Fruit fly (Drosophila melanogaster) whole organism, embryonic: ENCODE results near the gene Tsp2A.

Source experiments
- BEAF-32 ChIP-seq: fragments of 200-800 bp; sonication (Bioruptor generic); optimal IDR thresholded peaks from 3 replicates; lab custom pipeline; 2017; ENCODE audit warnings: missing biosample characterization, missing genetic modification characterization, mild to moderate bottlenecking, moderate library complexity, missing genetic modification reagents
- CG10543 ChIP-seq: fragments of 200-800 bp; sonication (Bioruptor generic); optimal IDR thresholded peaks from 3 replicates; lab custom pipeline; 2017; ENCODE audit warnings: missing biosample characterization, mild to moderate bottlenecking, missing genetic modification characterization, moderate library complexity
- CG12219 ChIP-seq: fragments of 200-800 bp; sonication (Bioruptor generic); optimal IDR thresholded peaks from 3 replicates; lab custom pipeline; 2018; ENCODE audit warnings: missing biosample characterization, mild to moderate bottlenecking, missing genetic modification characterization
- CG13287 ChIP-seq: fragments of 200-800 bp; sonication (Bioruptor generic); IDR thresholded peaks from 2 replicates; pipeline ENCODE4 v1.3.6; 2022; ENCODE audit warnings: missing biosample characterization, missing genetic modification characterization; ENCODE audit not compliant: partially characterized antibody
- CG15269 ChIP-seq: fragments of 200-800 bp; sonication (Bioruptor generic); optimal IDR thresholded peaks from 2 replicates; lab custom pipeline; 2018; ENCODE audit warnings: missing biosample characterization, mild to moderate bottlenecking, missing genetic modification characterization, moderate library complexity
- CG1529 ChIP-seq: fragments of 200-800 bp; sonication (Bioruptor generic); optimal IDR thresholded peaks from 3 replicates; lab custom pipeline; 2018; ENCODE audit warnings: missing biosample characterization, missing genetic modification characterization
- CG15514 ChIP-seq: fragments of 200-800 bp; sonication (Bioruptor generic); optimal IDR thresholded peaks from 3 replicates; lab custom pipeline; 2017; ENCODE audit warnings: missing biosample characterization, missing genetic modification characterization, mild to moderate bottlenecking, moderate library complexity, missing genetic modification reagents
- CG2116 ChIP-seq: fragments of 200-800 bp; sonication (Bioruptor generic); optimal IDR thresholded peaks from 3 replicates; lab custom pipeline; 2018; ENCODE audit warnings: missing biosample characterization, mild to moderate bottlenecking, missing genetic modification characterization
- CG2875 ChIP-seq: fragments of 200-800 bp; sonication (Bioruptor generic); optimal IDR thresholded peaks from 2 replicates; lab custom pipeline; 2017; ENCODE audit warnings: missing biosample characterization, mild to moderate bottlenecking, missing genetic modification characterization, missing genetic modification reagents
- CG32532 ChIP-seq: fragments of 200-800 bp; sonication (Bioruptor generic); IDR thresholded peaks from 2 replicates; pipeline ENCODE4 v1.3.6; 2022; ENCODE audit warnings: missing biosample characterization, missing genetic modification characterization
- CG34422 ChIP-seq: fragments of 200-800 bp; sonication (Bioruptor generic); IDR thresholded peaks from 3 replicates; pipeline ENCODE4 v1.3.6; 2022; ENCODE audit warnings: missing biosample characterization, missing genetic modification characterization
- CG3726 ChIP-seq: fragments of 200-800 bp; sonication (Bioruptor generic); IDR thresholded peaks from 3 replicates; pipeline ENCODE4, ENCODE4 v1.3.6; 2022; ENCODE audit warnings: missing biosample characterization, missing genetic modification characterization
- CG4617 ChIP-seq: fragments of 200-800 bp; sonication (Bioruptor generic); optimal IDR thresholded peaks from 3 replicates; lab custom pipeline; 2016; ENCODE audit warnings: missing biosample characterization, missing genetic modification characterization, borderline replicate concordance
- CG4820 ChIP-seq: fragments of 200-800 bp; sonication (Bioruptor generic); optimal IDR thresholded peaks from 3 replicates; lab custom pipeline; 2016; ENCODE audit warnings: missing biosample characterization, missing genetic modification characterization
- CG6254 ChIP-seq: fragments of 200-800 bp; sonication (Bioruptor generic); optimal IDR thresholded peaks from 3 replicates; lab custom pipeline; 2017; ENCODE audit warnings: mild to moderate bottlenecking, missing biosample characterization, missing genetic modification reagents, missing genetic modification characterization
- CG6683 ChIP-seq: fragments of 200-800 bp; sonication (Bioruptor generic); optimal IDR thresholded peaks from 2 replicates; lab custom pipeline; 2017; ENCODE audit warnings: missing biosample characterization, mild to moderate bottlenecking, missing genetic modification characterization, missing genetic modification reagents
- CG6791 ChIP-seq: fragments of 200-800 bp; sonication (Bioruptor generic); IDR thresholded peaks from 3 replicates; pipeline ENCODE4 v1.3.6; 2022; ENCODE audit warnings: missing biosample characterization, missing genetic modification characterization; ENCODE audit not compliant: partially characterized antibody
- CG7963 ChIP-seq: fragments of 200-800 bp; sonication (Bioruptor generic); IDR thresholded peaks from 3 replicates; pipeline ENCODE4 v1.3.6; 2022; ENCODE audit warnings: missing biosample characterization, missing genetic modification characterization; ENCODE audit not compliant: partially characterized antibody
- CG8290 ChIP-seq, 3 experiments: fragments of 200-800 bp; sonication (Bioruptor generic); optimal IDR thresholded peaks; 2 replicates each; lab custom pipeline; 2016 to 2019; ENCODE audit warnings: missing biosample characterization in 3 of 3, missing genetic modification characterization in 3 of 3, mild to moderate bottlenecking in 2 of 3, moderate library complexity in 1 of 3
- CHES-1-like ChIP-seq: fragments of 200-800 bp; sonication (Bioruptor generic); optimal IDR thresholded peaks from 2 replicates; lab custom pipeline; 2016; ENCODE audit warnings: missing biosample characterization, missing genetic modification characterization
- CTCF ChIP-seq: fragments of 200-800 bp; sonication (Bioruptor generic); optimal IDR thresholded peaks from 2 replicates; lab custom pipeline; 2017; ENCODE audit warnings: missing biosample characterization, mild to moderate bottlenecking, missing genetic modification characterization, moderate library complexity
- D19A ChIP-seq: fragments of 200-800 bp; optimal IDR thresholded peaks from 3 replicates; lab custom pipeline; 2019; ENCODE audit warnings: missing biosample characterization, mild to moderate bottlenecking, missing genetic modification characterization, moderate library complexity
- Doc3 ChIP-seq: fragments of 200-800 bp; sonication (Bioruptor generic); IDR thresholded peaks from 3 replicates; pipeline ENCODE4 v1.3.6; 2022; ENCODE audit warnings: missing biosample characterization, missing genetic modification characterization; ENCODE audit not compliant: partially characterized antibody
- Fer3 ChIP-seq: fragments of 200-800 bp; sonication (Bioruptor generic); optimal IDR thresholded peaks from 2 replicates; lab custom pipeline; 2018; ENCODE audit warnings: missing biosample characterization, mild to moderate bottlenecking, missing genetic modification characterization, moderate library complexity
- Gsc ChIP-seq: fragments of 200-800 bp; sonication (Bioruptor generic); IDR thresholded peaks from 2 replicates; pipeline ENCODE4 v1.3.6; 2022; ENCODE audit warnings: missing biosample characterization, missing genetic modification characterization
- MESR4 ChIP-seq: fragments of 200-800 bp; sonication (Bioruptor generic); optimal IDR thresholded peaks from 2 replicates; lab custom pipeline; 2018; ENCODE audit warnings: missing biosample characterization, mild to moderate bottlenecking, missing genetic modification characterization, moderate library complexity
- Max ChIP-seq: fragments of 200-800 bp; sonication (Bioruptor generic); optimal IDR thresholded peaks from 2 replicates; lab custom pipeline; 2016; ENCODE audit warnings: missing biosample characterization, mild to moderate bottlenecking, missing genetic modification characterization
- Med ChIP-seq: fragments of 200-800 bp; sonication (Bioruptor generic); peaks from one replicate; lab custom pipeline; 2016; ENCODE audit warnings: missing biosample characterization, missing genetic modification characterization, mild to moderate bottlenecking, inconsistent platforms, moderate library complexity
- Meics ChIP-seq: fragments of 200-800 bp; sonication (Bioruptor generic); optimal IDR thresholded peaks from 2 replicates; lab custom pipeline; 2017; ENCODE audit warnings: missing biosample characterization, mild to moderate bottlenecking, missing genetic modification characterization
- NFAT ChIP-seq: fragments of 200-800 bp; sonication (Bioruptor generic); IDR thresholded peaks from 2 replicates; pipeline ENCODE4 v1.3.6; 2022; ENCODE audit warnings: missing biosample characterization, missing genetic modification characterization
- Scr ChIP-seq: fragments of 200-800 bp; sonication (Bioruptor generic); IDR thresholded peaks from 2 replicates; pipeline ENCODE4 v1.3.6; 2022; ENCODE audit warnings: missing biosample characterization, missing genetic modification characterization; ENCODE audit not compliant: partially characterized antibody
- Sox102F ChIP-seq: fragments of 200-800 bp; sonication (Bioruptor generic); optimal IDR thresholded peaks from 2 replicates; lab custom pipeline; 2018; ENCODE audit warnings: missing biosample characterization, mild to moderate bottlenecking, missing genetic modification characterization, moderate library complexity
- Tbp ChIP-seq: fragments of >200 bp; optimal IDR thresholded peaks from 2 replicates; lab custom pipeline; 2018; ENCODE audit warnings: missing biosample characterization, missing genetic modification characterization
- YL-1 ChIP-seq: fragments of 200-800 bp; sonication (Bioruptor generic); optimal IDR thresholded peaks from 3 replicates; lab custom pipeline; 2017; ENCODE audit warnings: missing biosample characterization, mild to moderate bottlenecking, missing genetic modification characterization
- amos ChIP-seq: fragments of 200-800 bp; sonication (Bioruptor generic); IDR thresholded peaks from 2 replicates; pipeline ENCODE4 v1.3.6; 2022; ENCODE audit warnings: missing biosample characterization, missing genetic modification characterization; ENCODE audit not compliant: partially characterized antibody
- ato ChIP-seq: fragments of 200-800 bp; sonication (Bioruptor generic); IDR thresholded peaks from 2 replicates; pipeline ENCODE4 v1.3.6; 2022; ENCODE audit warnings: missing biosample characterization, missing genetic modification characterization; ENCODE audit not compliant: partially characterized antibody
- cas ChIP-seq: fragments of 200-800 bp; sonication (Bioruptor generic); IDR thresholded peaks from 2 replicates; pipeline ENCODE4 v1.3.6; 2022; ENCODE audit warnings: missing biosample characterization, missing genetic modification characterization
- crp ChIP-seq, 2 experiments: fragments of 200-800 bp; sonication (Bioruptor generic); optimal IDR thresholded peaks; 2 replicates in 1 of 2; 3 replicates in 1 of 2; lab custom pipeline; 2017; ENCODE audit warnings: missing biosample characterization in 2 of 2, missing genetic modification characterization in 2 of 2, mild to moderate bottlenecking in 1 of 2, moderate library complexity in 1 of 2
- exex ChIP-seq: fragments of 200-800 bp; sonication (Bioruptor generic); optimal IDR thresholded peaks from 4 replicates; lab custom pipeline; 2018; ENCODE audit warnings: missing biosample characterization, mild to moderate bottlenecking, missing genetic modification characterization, moderate library complexity
- gce ChIP-seq: fragments of 200-800 bp; sonication (Bioruptor generic); IDR thresholded peaks from 3 replicates; pipeline ENCODE4 v1.3.6; 2022; ENCODE audit warnings: missing biosample characterization, missing genetic modification characterization
- inv ChIP-seq: fragments of 200-800 bp; sonication (Bioruptor generic); IDR thresholded peaks from 2 replicates; pipeline ENCODE4 v1.3.6; 2022; ENCODE audit warnings: missing biosample characterization, missing genetic modification characterization; ENCODE audit not compliant: partially characterized antibody
- lilli ChIP-seq: fragments of 200-800 bp; sonication (Bioruptor generic); optimal IDR thresholded peaks from 3 replicates; lab custom pipeline; 2016; ENCODE audit warnings: missing biosample characterization, missing genetic modification characterization
- lmd ChIP-seq: fragments of 200-800 bp; sonication (Bioruptor generic); IDR thresholded peaks from 2 replicates; pipeline ENCODE4 v1.3.6; 2022; ENCODE audit warnings: missing biosample characterization, missing genetic modification characterization
- nerfin-2 ChIP-seq: fragments of 200-800 bp; sonication (Bioruptor generic); IDR thresholded peaks from 2 replicates; pipeline ENCODE4 v1.3.6; 2022; ENCODE audit warnings: missing biosample characterization, missing genetic modification characterization; ENCODE audit not compliant: partially characterized antibody
- onecut ChIP-seq: fragments of 200-800 bp; sonication (Bioruptor generic); IDR thresholded peaks from 2 replicates; pipeline ENCODE4 v1.3.6; 2022; ENCODE audit warnings: missing biosample characterization, missing genetic modification characterization
- vnd ChIP-seq: fragments of 200-800 bp; sonication (Bioruptor generic); IDR thresholded peaks from 3 replicates; pipeline ENCODE4 v1.3.6; 2022; ENCODE audit warnings: missing biosample characterization, missing genetic modification characterization; ENCODE audit not compliant: partially characterized antibody
- zen2 ChIP-seq: fragments of 200-800 bp; sonication (Bioruptor generic); IDR thresholded peaks from 3 replicates; pipeline ENCODE4 v1.3.6; 2022; ENCODE audit warnings: missing biosample characterization, missing genetic modification characterization; ENCODE audit not compliant: partially characterized antibody

Tsp2A gene

DNA sequence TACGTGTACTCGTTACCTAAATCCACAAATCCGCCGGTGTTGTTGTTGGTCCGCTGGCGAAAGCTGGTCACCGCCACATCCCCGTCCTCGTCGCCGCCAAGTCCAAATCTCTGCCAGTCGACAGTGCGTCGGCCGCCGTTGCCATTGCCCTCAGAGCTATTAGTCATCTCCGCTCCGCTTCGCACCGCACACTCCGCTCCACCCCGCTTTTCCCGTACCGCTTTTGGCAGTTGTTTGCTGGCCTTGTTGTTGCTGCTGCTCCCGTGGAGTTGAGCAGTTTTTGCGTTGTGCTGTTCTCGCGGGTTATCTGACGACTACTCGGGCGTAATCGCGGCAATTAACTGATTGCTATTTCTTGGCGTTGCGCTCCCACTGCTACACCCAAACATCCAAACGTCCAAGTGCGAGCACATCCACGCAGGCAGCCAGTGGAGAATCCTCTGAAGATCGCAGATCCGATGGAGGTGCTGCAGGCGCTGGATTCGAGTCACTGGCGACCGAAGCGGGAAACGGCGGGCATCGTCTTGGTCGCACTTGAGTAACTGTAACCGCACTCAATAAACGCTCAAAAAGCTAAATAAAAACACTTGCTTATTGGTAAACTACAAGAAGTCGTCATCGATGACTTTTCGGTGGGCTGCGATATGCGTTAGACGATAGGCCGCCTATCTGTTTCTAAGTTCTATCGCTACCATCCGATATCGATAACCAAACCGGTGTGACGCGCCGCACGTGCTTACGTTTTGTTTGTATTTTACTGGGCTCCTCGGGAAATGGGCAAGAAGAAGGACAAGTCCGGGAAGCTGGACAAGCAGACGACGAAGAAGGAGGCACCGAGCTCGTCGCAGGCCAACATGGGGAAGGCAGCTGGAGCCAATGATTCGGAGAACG lies 7.2 kb downstream of the Tsp2A start, which contains the start of the genes CG12773 and CG11417 (continued):
- TF ChIP-seq Doc3 (GFP tag; lab: Robert Waterston, UW), result peak; percentile 61; the same call in 1 of the 3 replicates
- TF ChIP-seq CG12219, result no peak
- TF ChIP-seq zen2 (GFP tag; lab: Robert Waterston, UW), result peak; percentile 95
- TF ChIP-seq BEAF-32 (GFP tag; lab: Kevin White, UChicago), result peak; percentile 69
- peak; percentile 90 for TF ChIP-seq CG7963 (GFP tag; lab: Robert Waterston, UW)
- TF ChIP-seq CG6791 (GFP tag; lab: Robert Waterston, UW), result peak; percentile 93
- peak; percentile 20 for TF ChIP-seq CTCF (GFP tag; lab: Kevin White, UChicago)
- no peak for TF ChIP-seq cas (GFP tag; lab: Robert Waterston, UW)
- peak; percentile 72 for TF ChIP-seq CG15514 (GFP tag; lab: Kevin White, UChicago)
- no peak for TF ChIP-seq NFAT (GFP tag; lab: Robert Waterston, UW)
- no peak for TF ChIP-seq onecut (GFP tag; lab: Robert Waterston, UW)
- TF ChIP-seq CG32532 (GFP tag; lab: Robert Waterston, UW), result no peak
- peak; percentile 23 for TF ChIP-seq YL-1 (GFP tag; lab: Kevin White, UChicago)
- TF ChIP-seq CG3726, result no peak
- no peak for TF ChIP-seq Fer3
- TF ChIP-seq MESR4 (GFP tag; lab: Kevin White, UChicago), result peak; percentile 51
- peak; percentile 85 for TF ChIP-seq vnd (GFP tag; lab: Robert Waterston, UW)
- TF ChIP-seq Tbp (GFP tag; lab: Kevin White, UChicago), result no peak
- peak; percentile 76 for TF ChIP-seq Scr (GFP tag; lab: Robert Waterston, UW)
- no peak for TF ChIP-seq Sox102F (GFP tag; lab: Kevin White, UChicago)
- TF ChIP-seq CG15269, result no peak
- TF ChIP-seq lmd, result no peak
- TF ChIP-seq CG34422 (GFP tag; lab: Robert Waterston, UW), result no peak
- peak; percentile 16 for TF ChIP-seq CG4617
- TF ChIP-seq CG1529, result no peak
- TF ChIP-seq CG8290 (GFP tag; optimal IDR thresholded peaks at IDR 0.05; lab: Kevin White, UChicago), result no peak
- TF ChIP-seq CG8290 (tag; optimal IDR thresholded peaks at IDR 0.05; lab: Kevin White, UChicago), result no peak
- TF ChIP-seq CG13287 (GFP tag; lab: Robert Waterston, UW), result peak; percentile 83
- peak; percentile 64 for TF ChIP-seq inv
- peak; percentile 93 for TF ChIP-seq exex (tag; lab: Kevin White, UChicago)
- TF ChIP-seq CG6683 (GFP tag; lab: Kevin White, UChicago), result no peak
- TF ChIP-seq Med (GFP tag; lab: Kevin White, UChicago), result peak; percentile 63
- TF ChIP-seq ato (GFP tag; lab: Robert Waterston, UW), result peak; percentile 95
- TF ChIP-seq nerfin-2 (GFP tag; lab: Robert Waterston, UW), result peak; percentile 92
- TF ChIP-seq lilli (GFP tag; lab: Kevin White, UChicago), result no peak
- TF ChIP-seq CG2875 (GFP tag; lab: Kevin White, UChicago), result no peak
- no peak for TF ChIP-seq CG6254 (GFP tag; lab: Kevin White, UChicago)
- no peak for TF ChIP-seq D19A (tag; lab: Kevin White, UChicago)
- peak; percentile 83 for TF ChIP-seq amos (GFP tag; lab: Robert Waterston, UW)
- no peak for TF ChIP-seq crp (GFP tag; optimal IDR thresholded peaks at IDR 0.05; lab: Kevin White, UChicago)
- peak; percentile 1 for TF ChIP-seq CG10543 (GFP tag; lab: Kevin White, UChicago)
- TF ChIP-seq gce (GFP tag; lab: Robert Waterston, UW), result no peak
- no peak for TF ChIP-seq CHES-1-like
- TF ChIP-seq Meics (GFP tag; lab: Kevin White, UChicago), result no peak
- TF ChIP-seq Max (GFP tag; lab: Kevin White, UChicago), result peak; percentile 41
- TF ChIP-seq CG4820 (GFP tag; lab: Kevin White, UChicago), result no peak
- TF ChIP-seq CG2116 (GFP tag; lab: Kevin White, UChicago), result peak; percentile 49
- no peak for TF ChIP-seq Gsc (GFP tag; lab: Robert Waterston, UW)
